Worm (Caenorhabditis elegans): ENCODE measurements around the gene dmsr-9.

DNA sequence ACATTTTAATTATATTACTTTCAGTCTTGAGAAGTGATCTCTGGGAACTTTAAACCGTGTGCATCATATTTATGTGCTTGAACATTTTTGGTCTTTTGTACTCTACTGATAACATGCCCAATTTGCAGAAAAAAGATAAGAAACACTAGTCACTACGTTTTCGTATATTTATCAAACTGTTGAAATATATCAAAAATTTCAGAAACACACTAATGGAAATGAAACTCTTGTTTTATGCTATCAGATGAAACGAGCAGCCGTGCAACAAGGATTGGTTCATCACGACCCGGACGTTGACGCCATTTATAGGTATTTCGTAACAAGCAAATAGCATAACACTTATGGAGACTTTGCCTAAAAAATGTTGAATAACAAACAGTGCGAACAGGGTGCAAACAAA, 24.0 kb upstream of the dmsr-9 start:
- no peak for TF ChIP-seq spr-3 (GFP tag; optimal IDR thresholded peaks at IDR 0.05)
- TF ChIP-seq dmd-6 (GFP tag; IDR thresholded peaks at IDR 0.05): peak; percentile 93
- TF ChIP-seq snpc-4 (tag; optimal IDR thresholded peaks at IDR 0.05): no peak
- no peak for TF ChIP-seq mdl-1 (tag; optimal IDR thresholded peaks at IDR 0.05)
- no peak for TF ChIP-seq lin-39 (tag; optimal IDR thresholded peaks at IDR 0.05)
- no peak for TF ChIP-seq jun-1 (tag; optimal IDR thresholded peaks at IDR 0.05)
- no peak for TF ChIP-seq pha-4 (GFP tag; IDR thresholded peaks at IDR 0.05)
- no peak for TF ChIP-seq pha-4 (tag; optimal IDR thresholded peaks at IDR 0.05)
- TF ChIP-seq nhr-77 (tag; optimal IDR thresholded peaks at IDR 0.05): peak; percentile 58
- TF ChIP-seq ztf-11 (tag; optimal IDR thresholded peaks at IDR 0.05): no peak
- no peak for TF ChIP-seq R02D3.7 (tag; optimal IDR thresholded peaks at IDR 0.05)
- TF ChIP-seq aha-1 (tag): no peak
- no peak for TF ChIP-seq lin-29 (GFP tag; IDR thresholded peaks at IDR 0.05)

Measured in whole organism, L4 larva.